Fruit fly (Drosophila melanogaster) whole organism, embryonic: Measurements from ENCODE around the gene ebi.

Experiments
- CG11456 ChIP-seq: fragments of 200-800 bp; sonication (Bioruptor generic); IDR thresholded peaks from 3 replicates; pipeline ENCODE4 v1.3.6; 2022; ENCODE audit warnings: missing biosample characterization, missing genetic modification characterization
- CG13123 ChIP-seq: fragments of 200-800 bp; sonication (Bioruptor generic); optimal IDR thresholded peaks from 2 replicates; lab custom pipeline; 2016; ENCODE audit warnings: missing biosample characterization, missing genetic modification characterization
- CG14014 ChIP-seq: fragments of 200-800 bp; sonication (Bioruptor generic); IDR thresholded peaks from 2 replicates; pipeline ENCODE4 v1.3.6; 2022; ENCODE audit warnings: missing biosample characterization, missing genetic modification characterization
- CG14050 ChIP-seq: fragments of 200-800 bp; sonication (Bioruptor generic); IDR thresholded peaks from 3 replicates; pipeline ENCODE4 v1.3.6; 2022; ENCODE audit warnings: missing biosample characterization, missing genetic modification characterization
- CG17612 ChIP-seq: fragments of 200-800 bp; sonication (Bioruptor generic); IDR thresholded peaks from 2 replicates; pipeline ENCODE4 v1.3.6; 2022; ENCODE audit warnings: missing biosample characterization, missing genetic modification characterization
- CG30020 ChIP-seq: fragments of 200-800 bp; optimal IDR thresholded peaks from 2 replicates; lab custom pipeline; 2019; ENCODE audit warnings: missing biosample characterization, mild to moderate bottlenecking, missing genetic modification characterization, moderate library complexity
- CG43689 ChIP-seq: fragments of 200-800 bp; sonication (Bioruptor generic); IDR thresholded peaks from 2 replicates; pipeline ENCODE4 v1.3.6; 2022; ENCODE audit warnings: missing biosample characterization, missing genetic modification characterization
- CG6683 ChIP-seq: fragments of 200-800 bp; sonication (Bioruptor generic); optimal IDR thresholded peaks from 2 replicates; lab custom pipeline; 2017; ENCODE audit warnings: missing biosample characterization, mild to moderate bottlenecking, missing genetic modification characterization, missing genetic modification reagents
- CG8290 ChIP-seq, 3 experiments: fragments of 200-800 bp; sonication (Bioruptor generic); optimal IDR thresholded peaks; 2 replicates each; lab custom pipeline; 2016 to 2019; ENCODE audit warnings: missing biosample characterization in 3 of 3, missing genetic modification characterization in 3 of 3, mild to moderate bottlenecking in 2 of 3, moderate library complexity in 1 of 3
- CG8359 ChIP-seq: fragments of 200-800 bp; sonication (Bioruptor generic); optimal IDR thresholded peaks from 2 replicates; lab custom pipeline; 2017; ENCODE audit warnings: missing biosample characterization, mild to moderate bottlenecking, missing genetic modification characterization, borderline replicate concordance
- CG8924 ChIP-seq: fragments of 200-800 bp; optimal IDR thresholded peaks from 3 replicates; lab custom pipeline; 2019; ENCODE audit warnings: missing biosample characterization, mild to moderate bottlenecking, missing genetic modification characterization, moderate library complexity
- Camta ChIP-seq: fragments of 200-800 bp; sonication (Bioruptor generic); optimal IDR thresholded peaks from 2 replicates; lab custom pipeline; 2016; ENCODE audit warnings: missing biosample characterization, missing genetic modification characterization
- Dip2 ChIP-seq: fragments of 200-800 bp; sonication (Bioruptor generic); IDR thresholded peaks from 2 replicates; pipeline ENCODE4 v1.3.6; 2022; ENCODE audit warnings: missing biosample characterization, missing genetic modification characterization
- Doc3 ChIP-seq: fragments of 200-800 bp; sonication (Bioruptor generic); IDR thresholded peaks from 3 replicates; pipeline ENCODE4 v1.3.6; 2022; ENCODE audit warnings: missing biosample characterization, missing genetic modification characterization; ENCODE audit not compliant: partially characterized antibody
- Drgx ChIP-seq: fragments of 200-800 bp; sonication (Bioruptor generic); IDR thresholded peaks from 2 replicates; pipeline ENCODE4 v1.3.6; 2022; ENCODE audit warnings: missing biosample characterization, missing genetic modification characterization
- Elba2 ChIP-seq: fragments of 200-800 bp; sonication (Bioruptor generic); optimal IDR thresholded peaks from 3 replicates; lab custom pipeline; 2016; ENCODE audit warnings: missing biosample characterization, missing genetic modification characterization
- Ets97D ChIP-seq: fragments of 200-800 bp; sonication (Bioruptor generic); optimal IDR thresholded peaks from 3 replicates; lab custom pipeline; 2016; ENCODE audit warnings: missing biosample characterization, missing genetic modification characterization
- HLH3B ChIP-seq: fragments of 200-800 bp; sonication (Bioruptor generic); IDR thresholded peaks from 2 replicates; pipeline ENCODE4 v1.3.6; 2022; ENCODE audit warnings: missing biosample characterization, missing genetic modification characterization
- HLH54F ChIP-seq: fragments of 200-800 bp; sonication (Bioruptor generic); optimal IDR thresholded peaks from 3 replicates; lab custom pipeline; 2016; ENCODE audit warnings: missing biosample characterization, missing genetic modification characterization
- HLHmδ ChIP-seq: fragments of 200-800 bp; sonication (Bioruptor generic); optimal IDR thresholded peaks from 2 replicates; lab custom pipeline; 2018; ENCODE audit warnings: missing biosample characterization, mild to moderate bottlenecking, missing genetic modification characterization, moderate library complexity
- Hr39 ChIP-seq: fragments of >200 bp; optimal IDR thresholded peaks from 2 replicates; lab custom pipeline; 2017
- Lpt ChIP-seq: fragments of >200 bp; optimal IDR thresholded peaks from 2 replicates; lab custom pipeline; 2018; ENCODE audit warnings: missing biosample characterization, missing genetic modification characterization
- Med ChIP-seq: fragments of 200-800 bp; sonication (Bioruptor generic); peaks from one replicate; lab custom pipeline; 2016; ENCODE audit warnings: missing biosample characterization, missing genetic modification characterization, mild to moderate bottlenecking, inconsistent platforms, moderate library complexity
- Mrtf ChIP-seq: fragments of 200-800 bp; sonication (Bioruptor generic); IDR thresholded peaks from 3 replicates; pipeline ENCODE4 v1.3.6; 2022; ENCODE audit warnings: missing biosample characterization, missing genetic modification characterization
- Sin3A ChIP-seq: fragments of >200 bp; optimal IDR thresholded peaks from 2 replicates; lab custom pipeline; 2018
- Six4 ChIP-seq: fragments of 200-800 bp; sonication (Bioruptor generic); optimal IDR thresholded peaks from 2 replicates; lab custom pipeline; 2016; ENCODE audit warnings: missing biosample characterization, missing genetic modification characterization
- Sry-δ ChIP-seq: fragments of 200-800 bp; sonication (Bioruptor generic); optimal IDR thresholded peaks from 2 replicates; lab custom pipeline; 2016; ENCODE audit warnings: missing biosample characterization, missing genetic modification characterization
- Xrp1 ChIP-seq: fragments of 200-800 bp; sonication (Bioruptor generic); IDR thresholded peaks from 2 replicates; pipeline ENCODE4 v1.3.6; 2022; ENCODE audit warnings: missing biosample characterization, missing genetic modification characterization
- bowl ChIP-seq: fragments of 200-800 bp; sonication (Bioruptor generic); IDR thresholded peaks from 2 replicates; pipeline ENCODE4 v1.3.6; 2022; ENCODE audit warnings: missing biosample characterization, missing genetic modification characterization
- chn ChIP-seq: fragments of 200-800 bp; sonication (Bioruptor generic); optimal IDR thresholded peaks from 2 replicates; lab custom pipeline; 2016; ENCODE audit warnings: missing biosample characterization, missing genetic modification characterization
- dan ChIP-seq: fragments of 200-800 bp; sonication (Bioruptor generic); IDR thresholded peaks from 2 replicates; pipeline ENCODE4 v1.3.6; 2022; ENCODE audit warnings: missing biosample characterization, missing genetic modification characterization
- fd102C ChIP-seq: fragments of 200-800 bp; sonication (Bioruptor generic); optimal IDR thresholded peaks from 2 replicates; lab custom pipeline; 2018; ENCODE audit warnings: missing biosample characterization, mild to moderate bottlenecking, missing genetic modification characterization, moderate library complexity
- grn ChIP-seq: fragments of 200-800 bp; sonication (Bioruptor generic); optimal IDR thresholded peaks from 3 replicates; lab custom pipeline; 2017; ENCODE audit warnings: missing biosample characterization, missing genetic modification characterization
- hb ChIP-seq: fragments of 200-800 bp; sonication (Bioruptor generic); IDR thresholded peaks from 3 replicates; pipeline ENCODE4 v1.3.6; 2022; ENCODE audit warnings: missing biosample characterization, missing genetic modification characterization; ENCODE audit not compliant: partially characterized antibody
- ind ChIP-seq: fragments of 200-800 bp; sonication (Bioruptor generic); optimal IDR thresholded peaks from 3 replicates; lab custom pipeline; 2016; ENCODE audit warnings: missing biosample characterization, missing genetic modification characterization
- kay ChIP-seq: fragments of 200-800 bp; sonication (Bioruptor generic); optimal IDR thresholded peaks from 2 replicates; lab custom pipeline; 2016; ENCODE audit warnings: missing biosample characterization, missing genetic modification characterization
- lilli ChIP-seq: fragments of 200-800 bp; sonication (Bioruptor generic); optimal IDR thresholded peaks from 3 replicates; lab custom pipeline; 2016; ENCODE audit warnings: missing biosample characterization, missing genetic modification characterization
- lmd ChIP-seq: fragments of 200-800 bp; sonication (Bioruptor generic); IDR thresholded peaks from 2 replicates; pipeline ENCODE4 v1.3.6; 2022; ENCODE audit warnings: missing biosample characterization, missing genetic modification characterization
- lov ChIP-seq, 2 experiments: fragments of 200-800 bp in 1 of 2; fragments of >200 bp in 1 of 2; sonication (Bioruptor generic) in 1 of 2; IDR thresholded peaks in 1 of 2; optimal IDR thresholded peaks in 1 of 2; 2 replicates in 1 of 2; 3 replicates in 1 of 2; pipeline versions ENCODE4 v1.3.6 to Lab custom; 2017 to 2022; ENCODE audit warnings: missing biosample characterization in 1 of 2, missing genetic modification characterization in 1 of 2
- pan ChIP-seq, 4 experiments: fragments of >200 bp in 3 of 4; fragments of 200-800 bp in 1 of 4; sonication (Bioruptor generic) in 1 of 4; optimal IDR thresholded peaks in 3 of 4; IDR thresholded peaks in 1 of 4; 2 replicates each; pipeline versions ENCODE4 v1.3.6 to Lab custom; 2017 to 2022; ENCODE audit warnings: missing biosample characterization in 2 of 4, missing genetic modification characterization in 2 of 4, mixed read lengths in 1 of 4
- pita ChIP-seq: fragments of 200-800 bp; sonication (Bioruptor generic); optimal IDR thresholded peaks from 2 replicates; lab custom pipeline; 2017; ENCODE audit warnings: missing biosample characterization, mild to moderate bottlenecking, missing genetic modification characterization
- prd ChIP-seq, 3 experiments: fragments of >200 bp in 2 of 3; fragments of 200-800 bp in 1 of 3; sonication (Bioruptor generic) in 1 of 3; optimal IDR thresholded peaks in 2 of 3; IDR thresholded peaks in 1 of 3; 2 replicates in 2 of 3; 3 replicates in 1 of 3; pipeline versions ENCODE4 v1.3.6 to Lab custom; 2017 to 2022; ENCODE audit warnings: missing biosample characterization in 1 of 3, missing genetic modification characterization in 1 of 3
- run ChIP-seq: fragments of 200-800 bp; sonication (Bioruptor generic); optimal IDR thresholded peaks from 3 replicates; lab custom pipeline; 2018; ENCODE audit warnings: missing biosample characterization, mild to moderate bottlenecking, missing genetic modification characterization
- sens ChIP-seq: fragments of 200-800 bp; sonication (Bioruptor generic); peaks from one replicate; lab custom pipeline; 2016; ENCODE audit warnings: missing biosample characterization, missing genetic modification characterization
- tll ChIP-seq, 2 experiments: fragments of 200-800 bp in 1 of 2; fragments of >200 bp in 1 of 2; sonication (Bioruptor generic) in 1 of 2; optimal IDR thresholded peaks; 2 replicates each; lab custom pipeline; 2017 to 2019; ENCODE audit warnings: missing biosample characterization in 2 of 2, missing genetic modification characterization in 2 of 2, mild to moderate bottlenecking in 1 of 2, moderate library complexity in 1 of 2
- tx ChIP-seq: fragments of 200-800 bp; sonication (Bioruptor generic); optimal IDR thresholded peaks from 2 replicates; lab custom pipeline; 2016; ENCODE audit warnings: missing biosample characterization, missing genetic modification characterization
- usp ChIP-seq: fragments of >200 bp; optimal IDR thresholded peaks from 2 replicates; lab custom pipeline; 2017; ENCODE audit warnings: missing biosample characterization, missing genetic modification characterization
- zfh1 ChIP-seq: fragments of 200-800 bp; sonication (Bioruptor generic); IDR thresholded peaks from 3 replicates; pipeline ENCODE4 v1.3.6; 2022; ENCODE audit warnings: missing biosample characterization, missing genetic modification characterization

Gene ebi

dm6 chr2L:414593-415399 is at the start of gene ebi, which contains the start of gene AP-2alpha (continued):
- TF ChIP-seq tx (GFP tag; lab: Kevin White, UChicago) (peak; percentile 92), CG13123 (peak; percentile 77), kay (GFP tag; lab: Kevin White, UChicago) (peak; percentile 62), sens (GFP tag; lab: Kevin White, UChicago) (peak; percentile 98), prd (optimal IDR thresholded peaks at IDR 0.05; lab: Kevin White, UChicago) (no peak), prd (GFP tag; IDR thresholded peaks at IDR 0.05; lab: Robert Waterston, UW) (peak; percentile 95), Dip2 (GFP tag; lab: Robert Waterston, UW) (0 out of 2 replicates have a peak, but pooled peaks have one; percentile 45), CG8359 (peak; percentile 57), Camta (peak; percentile 85), fd102C (GFP tag; lab: Kevin White, UChicago) (no peak), lmd (GFP tag; lab: Robert Waterston, UW) (peak; percentile 94), Sin3A (peak; percentile 100), CG30020 (peak; percentile 74), Med (GFP tag; lab: Kevin White, UChicago) (peak; percentile 98), pita (no peak), Hr39 (lab: Kevin White, UChicago) (no peak), Elba2 (GFP tag; lab: Kevin White, UChicago) (peak; percentile 63), CG14050 (GFP tag; lab: Robert Waterston, UW) (peak; percentile 73), chn (peak; percentile 94), HLH3B (GFP tag; lab: Robert Waterston, UW) (peak; percentile 74), Lpt (no peak), CG8924 (peak; percentile 90), dan (GFP tag; lab: Robert Waterston, UW) (peak; percentile 82), bowl (GFP tag; lab: Robert Waterston, UW) (no peak), HLHmδ (GFP tag; lab: Kevin White, UChicago) (peak; percentile 58), CG11456 (GFP tag; lab: Robert Waterston, UW) (peak; percentile 86), run (tag; lab: Kevin White, UChicago) (no peak), lilli (GFP tag; lab: Kevin White, UChicago) (peak; percentile 92), tll (GFP tag; optimal IDR thresholded peaks at IDR 0.05; lab: Kevin White, UChicago) (peak; percentile 22 to 100), Xrp1 (peak; percentile 84), HLH54F (GFP tag; lab: Kevin White, UChicago) (peak; percentile 95), zfh1 (peak; percentile 83), Ets97D (peak; percentile 92), ind (GFP tag; lab: Kevin White, UChicago) (peak; percentile 92), hb (GFP tag; lab: Robert Waterston, UW) (no peak), CG6683 (GFP tag; lab: Kevin White, UChicago) (peak; percentile 28), lov (optimal IDR thresholded peaks at IDR 0.05; lab: Kevin White, UChicago) (no peak), lov (GFP tag; IDR thresholded peaks at IDR 0.05; lab: Robert Waterston, UW) (no peak), usp (GFP tag; lab: Kevin White, UChicago) (no peak), pan (optimal IDR thresholded peaks at IDR 0.05; lab: Kevin White, UChicago) (no peak), pan (GFP tag; optimal IDR thresholded peaks at IDR 0.05 in 1 of 2, IDR thresholded peaks at IDR 0.05 in 1 of 2) (peak in 1 of 2 experiments; percentile 82), Mrtf (GFP tag; lab: Robert Waterston, UW) (peak; percentile 84), CG43689 (GFP tag; lab: Robert Waterston, UW) (peak; percentile 63; the same call in 1 of the 2 replicates), CG17612 (GFP tag; lab: Robert Waterston, UW) (peak; percentile 38; the same call in 1 of the 2 replicates), CG8290 (GFP tag; optimal IDR thresholded peaks at IDR 0.05; lab: Kevin White, UChicago) (peak; percentile 72), CG8290 (tag; optimal IDR thresholded peaks at IDR 0.05; lab: Kevin White, UChicago) (peak; percentile 31 to 61), Sry-δ (GFP tag; lab: Kevin White, UChicago) (peak; percentile 74), grn (GFP tag; lab: Kevin White, UChicago) (peak; percentile 44), Doc3 (no peak), Six4 (peak; percentile 81), CG14014 (GFP tag; lab: Robert Waterston, UW) (peak; percentile 86), Drgx (GFP tag; lab: Robert Waterston, UW) (peak; percentile 49; the same call in 1 of the 2 replicates)
